Fruit fly (Drosophila melanogaster) whole organism, embryonic: Measurements from ENCODE around the gene CG9673.

ENCODE experiments used
- Asciz ChIP-seq: fragments of 200-800 bp; sonication (Bioruptor generic); optimal IDR thresholded peaks from 2 replicates; lab custom pipeline; 2017; ENCODE audit warnings: missing biosample characterization, mild to moderate bottlenecking, missing genetic modification characterization, missing genetic modification reagents
- Awh ChIP-seq: fragments of 200-800 bp; sonication (Bioruptor generic); IDR thresholded peaks from 2 replicates; pipeline ENCODE4, ENCODE4 v1.3.6; 2022; ENCODE audit warnings: missing biosample characterization, missing genetic modification characterization
- Bdp1 ChIP-seq: fragments of 200-800 bp; sonication (Bioruptor generic); optimal IDR thresholded peaks from 3 replicates; lab custom pipeline; 2016; ENCODE audit warnings: missing biosample characterization, missing genetic modification characterization
- CG1024 ChIP-seq: fragments of 200-800 bp; sonication (Bioruptor generic); IDR thresholded peaks from 2 replicates; pipeline ENCODE4 v1.3.6; 2022; ENCODE audit warnings: missing biosample characterization, missing genetic modification characterization
- CG10565 ChIP-seq: fragments of 200-800 bp; sonication (Bioruptor generic); optimal IDR thresholded peaks from 3 replicates; lab custom pipeline; 2016; ENCODE audit warnings: missing biosample characterization, mild to moderate bottlenecking, missing genetic modification characterization
- CG11085 ChIP-seq: fragments of 200-800 bp; sonication (Bioruptor generic); IDR thresholded peaks from 2 replicates; pipeline ENCODE4 v1.3.6; 2022; ENCODE audit warnings: missing biosample characterization, missing genetic modification characterization
- CG11695 ChIP-seq: fragments of 200-800 bp; sonication (Bioruptor generic); IDR thresholded peaks from 3 replicates; pipeline ENCODE4 v1.3.6; 2022; ENCODE audit warnings: missing biosample characterization, missing genetic modification characterization
- CG11696 ChIP-seq: fragments of 200-800 bp; sonication (Bioruptor generic); IDR thresholded peaks from 2 replicates; pipeline ENCODE4 v1.3.6; 2022; ENCODE audit warnings: missing biosample characterization, missing genetic modification characterization
- CG13775 ChIP-seq: fragments of 200-800 bp; sonication (Bioruptor generic); optimal IDR thresholded peaks from 3 replicates; lab custom pipeline; 2017; ENCODE audit warnings: missing biosample characterization, mild to moderate bottlenecking, missing genetic modification characterization
- CG2120 ChIP-seq: fragments of 200-800 bp; sonication (Bioruptor generic); optimal IDR thresholded peaks from 3 replicates; lab custom pipeline; 2016; ENCODE audit warnings: missing biosample characterization, missing genetic modification characterization
- CG31365 ChIP-seq: fragments of 200-800 bp; sonication (Bioruptor generic); optimal IDR thresholded peaks from 2 replicates; lab custom pipeline; 2018; ENCODE audit warnings: missing biosample characterization, mild to moderate bottlenecking, missing genetic modification characterization
- CG4617 ChIP-seq: fragments of 200-800 bp; sonication (Bioruptor generic); optimal IDR thresholded peaks from 3 replicates; lab custom pipeline; 2016; ENCODE audit warnings: missing biosample characterization, missing genetic modification characterization, borderline replicate concordance
- CG7556 ChIP-seq: fragments of 200-800 bp; sonication (Bioruptor generic); optimal IDR thresholded peaks from 2 replicates; lab custom pipeline; 2017; ENCODE audit warnings: missing biosample characterization, mild to moderate bottlenecking, missing genetic modification characterization
- CG8388 ChIP-seq: fragments of 200-800 bp; sonication (Bioruptor generic); optimal IDR thresholded peaks from 2 replicates; lab custom pipeline; 2019; ENCODE audit warnings: missing biosample characterization, mild to moderate bottlenecking, missing genetic modification characterization, moderate library complexity
- CG8924 ChIP-seq: fragments of 200-800 bp; optimal IDR thresholded peaks from 3 replicates; lab custom pipeline; 2019; ENCODE audit warnings: missing biosample characterization, mild to moderate bottlenecking, missing genetic modification characterization, moderate library complexity
- CG9727 ChIP-seq: fragments of 200-800 bp; sonication (Bioruptor generic); optimal IDR thresholded peaks from 3 replicates; lab custom pipeline; 2017; ENCODE audit warnings: missing biosample characterization, mild to moderate bottlenecking, missing genetic modification characterization
- CoRest ChIP-seq: fragments of 200-800 bp; sonication (Bioruptor generic); optimal IDR thresholded peaks from 3 replicates; lab custom pipeline; 2018; ENCODE audit warnings: missing biosample characterization, mild to moderate bottlenecking, missing genetic modification characterization, moderate library complexity
- D19B ChIP-seq: fragments of 200-800 bp; sonication (Bioruptor generic); optimal IDR thresholded peaks from 2 replicates; lab custom pipeline; 2017; ENCODE audit warnings: missing biosample characterization, mild to moderate bottlenecking, missing genetic modification characterization
- Dip3 ChIP-seq: fragments of 200-800 bp; sonication (Bioruptor generic); optimal IDR thresholded peaks from 3 replicates; lab custom pipeline; 2016; ENCODE audit warnings: missing biosample characterization, missing genetic modification characterization
- Ets65A ChIP-seq: fragments of 200-800 bp; sonication (Bioruptor generic); peaks from one replicate; lab custom pipeline; 2016; ENCODE audit warnings: missing biosample characterization, missing genetic modification characterization
- Lpt ChIP-seq: fragments of >200 bp; optimal IDR thresholded peaks from 2 replicates; lab custom pipeline; 2018; ENCODE audit warnings: missing biosample characterization, missing genetic modification characterization
- Meics ChIP-seq: fragments of 200-800 bp; sonication (Bioruptor generic); optimal IDR thresholded peaks from 2 replicates; lab custom pipeline; 2017; ENCODE audit warnings: missing biosample characterization, mild to moderate bottlenecking, missing genetic modification characterization
- Oli ChIP-seq: fragments of 200-800 bp; sonication (Bioruptor generic); optimal IDR thresholded peaks from 2 replicates; lab custom pipeline; 2018; ENCODE audit warnings: missing biosample characterization, mild to moderate bottlenecking, missing genetic modification characterization, moderate library complexity
- PHDP ChIP-seq: fragments of 200-800 bp; sonication (Bioruptor generic); optimal IDR thresholded peaks from 3 replicates; lab custom pipeline; 2018; ENCODE audit warnings: missing biosample characterization, mild to moderate bottlenecking, missing genetic modification characterization, moderate library complexity
- Poxn ChIP-seq: fragments of 200-800 bp; sonication (Bioruptor generic); IDR thresholded peaks from 2 replicates; pipeline ENCODE4 v1.3.6; 2022; ENCODE audit warnings: missing biosample characterization, missing genetic modification characterization
- Ravus ChIP-seq: fragments of 200-800 bp; sonication (Bioruptor generic); IDR thresholded peaks from 2 replicates; pipeline ENCODE4 v1.3.6; 2022; ENCODE audit warnings: missing biosample characterization, missing genetic modification characterization
- Sry-β ChIP-seq: fragments of 200-800 bp; sonication (Bioruptor generic); optimal IDR thresholded peaks from 2 replicates; lab custom pipeline; 2018; ENCODE audit warnings: missing biosample characterization, mild to moderate bottlenecking, missing genetic modification characterization, moderate library complexity
- Taf1 ChIP-seq: fragments of 200-800 bp; sonication (Bioruptor generic); IDR thresholded peaks from 2 replicates; pipeline ENCODE4 v1.3.6; 2022; ENCODE audit warnings: missing biosample characterization, missing genetic modification characterization
- ato ChIP-seq: fragments of 200-800 bp; sonication (Bioruptor generic); IDR thresholded peaks from 2 replicates; pipeline ENCODE4 v1.3.6; 2022; ENCODE audit warnings: missing biosample characterization, missing genetic modification characterization; ENCODE audit not compliant: partially characterized antibody
- bab2 ChIP-seq: fragments of 200-800 bp; sonication (Bioruptor generic); optimal IDR thresholded peaks from 2 replicates; lab custom pipeline; 2016; ENCODE audit warnings: missing biosample characterization, missing genetic modification characterization
- cas ChIP-seq: fragments of 200-800 bp; sonication (Bioruptor generic); IDR thresholded peaks from 2 replicates; pipeline ENCODE4 v1.3.6; 2022; ENCODE audit warnings: missing biosample characterization, missing genetic modification characterization
- cato ChIP-seq: fragments of 200-800 bp; sonication (Bioruptor generic); optimal IDR thresholded peaks from 2 replicates; lab custom pipeline; 2016; ENCODE audit warnings: missing biosample characterization, missing genetic modification characterization, borderline replicate concordance
- chif ChIP-seq, 2 experiments: fragments of 200-800 bp; sonication (Bioruptor generic); optimal IDR thresholded peaks; 3 replicates each; lab custom pipeline; 2016; ENCODE audit warnings: missing biosample characterization in 2 of 2, missing genetic modification characterization in 2 of 2
- crc ChIP-seq: fragments of 200-800 bp; sonication (Bioruptor generic); optimal IDR thresholded peaks from 2 replicates; lab custom pipeline; 2016; ENCODE audit warnings: missing biosample characterization, missing genetic modification characterization
- exex ChIP-seq: fragments of 200-800 bp; sonication (Bioruptor generic); optimal IDR thresholded peaks from 4 replicates; lab custom pipeline; 2018; ENCODE audit warnings: missing biosample characterization, mild to moderate bottlenecking, missing genetic modification characterization, moderate library complexity
- gcm2 ChIP-seq: fragments of 200-800 bp; sonication (Bioruptor generic); optimal IDR thresholded peaks from 2 replicates; lab custom pipeline; 2016; ENCODE audit warnings: missing biosample characterization, missing genetic modification characterization
- grau ChIP-seq: fragments of 200-800 bp; optimal IDR thresholded peaks from 3 replicates; lab custom pipeline; 2019; ENCODE audit warnings: missing biosample characterization, mild to moderate bottlenecking, missing genetic modification characterization, moderate library complexity
- gt ChIP-seq: fragments of 200-800 bp; sonication (Bioruptor generic); IDR thresholded peaks from 2 replicates; pipeline ENCODE4 v1.3.6; 2022; ENCODE audit warnings: missing biosample characterization, missing genetic modification characterization
- ham ChIP-seq: fragments of 200-800 bp; sonication (Bioruptor generic); IDR thresholded peaks from 2 replicates; pipeline ENCODE4 v1.3.6; 2022; ENCODE audit warnings: missing biosample characterization, missing genetic modification characterization
- luna ChIP-seq: fragments of 200-800 bp; sonication (Bioruptor generic); optimal IDR thresholded peaks from 2 replicates; lab custom pipeline; 2016; ENCODE audit warnings: missing biosample characterization, missing genetic modification characterization
- mam ChIP-seq: fragments of 200-800 bp; sonication (Bioruptor generic); optimal IDR thresholded peaks from 3 replicates; lab custom pipeline; 2016; ENCODE audit warnings: missing biosample characterization, missing genetic modification characterization
- nerfin-1 ChIP-seq: fragments of 200-800 bp; sonication (Bioruptor generic); optimal IDR thresholded peaks from 3 replicates; lab custom pipeline; 2019; ENCODE audit warnings: missing biosample characterization, mild to moderate bottlenecking, missing genetic modification characterization, moderate library complexity
- odd ChIP-seq: fragments of 200-800 bp; sonication (Bioruptor generic); optimal IDR thresholded peaks from 2 replicates; lab custom pipeline; 2017; ENCODE audit warnings: missing biosample characterization, mild to moderate bottlenecking, missing genetic modification characterization
- pb ChIP-seq: fragments of 200-800 bp; sonication (Bioruptor generic); optimal IDR thresholded peaks from 3 replicates; lab custom pipeline; 2016; ENCODE audit warnings: missing biosample characterization, missing genetic modification characterization
- peb ChIP-seq: fragments of 200-800 bp; sonication (Bioruptor generic); IDR thresholded peaks from 2 replicates; pipeline ENCODE4 v1.3.6; 2022; ENCODE audit warnings: missing biosample characterization, missing genetic modification characterization
- pnt ChIP-seq: fragments of 200-800 bp; sonication (Bioruptor generic); optimal IDR thresholded peaks from 3 replicates; lab custom pipeline; 2016; ENCODE audit warnings: missing biosample characterization, missing genetic modification characterization
- ranshi ChIP-seq: fragments of 200-800 bp; sonication (Bioruptor generic); IDR thresholded peaks from 2 replicates; pipeline ENCODE4 v1.3.6; 2022; ENCODE audit warnings: missing biosample characterization, missing genetic modification characterization
- sima ChIP-seq: fragments of 200-800 bp; sonication (Bioruptor generic); optimal IDR thresholded peaks from 2 replicates; lab custom pipeline; 2016; ENCODE audit warnings: missing biosample characterization, missing genetic modification characterization
- sna ChIP-seq: fragments of 200-800 bp; sonication (Bioruptor generic); IDR thresholded peaks from 2 replicates; pipeline ENCODE4 v1.3.6; 2022; ENCODE audit warnings: missing biosample characterization, missing genetic modification characterization; ENCODE audit not compliant: partially characterized antibody
- sr ChIP-seq: fragments of 200-800 bp; sonication (Bioruptor generic); IDR thresholded peaks from 3 replicates; pipeline ENCODE4 v1.3.6; 2022; ENCODE audit warnings: missing biosample characterization, missing genetic modification characterization
- stwl ChIP-seq: fragments of 200-800 bp; sonication (Bioruptor generic); optimal IDR thresholded peaks from 3 replicates; lab custom pipeline; 2018; ENCODE audit warnings: missing biosample characterization, mild to moderate bottlenecking, missing genetic modification characterization, moderate library complexity

Gene CG9673

dm6 chrX:16691440-16691839 lies 12.2 kb downstream of the CG9673 start (continued):
- TF ChIP-seq sna (GFP tag; lab: Robert Waterston, UW), result no peak
- peak; percentile 6 for TF ChIP-seq stwl (tag; lab: Kevin White, UChicago)
- peak; percentile 75 for TF ChIP-seq CG9727 (GFP tag; lab: Kevin White, UChicago)
- no peak for TF ChIP-seq ham (GFP tag; lab: Robert Waterston, UW)
- TF ChIP-seq CG11696 (GFP tag; lab: Robert Waterston, UW), result peak; percentile 97
- peak; percentile 66 for TF ChIP-seq crc (GFP tag; lab: Kevin White, UChicago)
- TF ChIP-seq bab2 (GFP tag; lab: Kevin White, UChicago), result peak; percentile 89
- TF ChIP-seq gcm2 (GFP tag; lab: Kevin White, UChicago), result peak; percentile 63
- peak; percentile 87 for TF ChIP-seq CG1024 (GFP tag; lab: Robert Waterston, UW)
- peak; percentile 79 for TF ChIP-seq grau (tag; lab: Kevin White, UChicago)
- peak; percentile 90 for TF ChIP-seq CG8388 (GFP tag; lab: Kevin White, UChicago)
- peak; percentile 64 for TF ChIP-seq Meics
- TF ChIP-seq D19B (GFP tag; lab: Kevin White, UChicago), result no peak
- TF ChIP-seq Awh (GFP tag; lab: Robert Waterston, UW), result peak; percentile 91
- peak; percentile 83 for TF ChIP-seq CG8924 (tag; lab: Kevin White, UChicago)
- no peak for TF ChIP-seq exex (tag; lab: Kevin White, UChicago)
- TF ChIP-seq Asciz (GFP tag; lab: Kevin White, UChicago), result peak; percentile 82
- TF ChIP-seq odd, result peak; percentile 62
- TF ChIP-seq CG10565, result peak; percentile 50
- TF ChIP-seq pnt (GFP tag; lab: Kevin White, UChicago), result peak; percentile 88
- TF ChIP-seq CoRest (tag; lab: Kevin White, UChicago), result peak; percentile 86
- peak; percentile 75 for TF ChIP-seq mam
- TF ChIP-seq Oli (tag; lab: Kevin White, UChicago), result peak; percentile 90
- no peak for TF ChIP-seq Poxn
- TF ChIP-seq sima (GFP tag; lab: Kevin White, UChicago), result peak; percentile 48
- TF ChIP-seq ato (GFP tag; lab: Robert Waterston, UW), result no peak
- peak; percentile 37 for TF ChIP-seq Sry-β (GFP tag; lab: Kevin White, UChicago)
- peak; percentile 67 for TF ChIP-seq CG2120 (GFP tag; lab: Kevin White, UChicago)
- TF ChIP-seq Taf1 (GFP tag; lab: Robert Waterston, UW), result 0 out of 2 replicates have a peak, but pooled peaks have one; percentile 33
- 0 out of 2 replicates have a peak, but pooled peaks have one; percentile 50 for TF ChIP-seq cas (GFP tag; lab: Robert Waterston, UW)
- peak; percentile 68 for TF ChIP-seq cato (GFP tag; lab: Kevin White, UChicago)
- peak; percentile 37; the same call in 1 of the 2 replicates for TF ChIP-seq Ravus (GFP tag; lab: Robert Waterston, UW)
- peak; percentile 86 for TF ChIP-seq pb (GFP tag; lab: Kevin White, UChicago)
- TF ChIP-seq Lpt, result no peak
- TF ChIP-seq gt (GFP tag; lab: Robert Waterston, UW), result peak; percentile 24; the same call in 1 of the 2 replicates
- peak; percentile 82 for TF ChIP-seq PHDP
- TF ChIP-seq peb (GFP tag; lab: Robert Waterston, UW), result peak; percentile 67
- TF ChIP-seq CG4617 (GFP tag; lab: Kevin White, UChicago), result peak; percentile 40
- peak; percentile 64 for TF ChIP-seq CG7556
- peak; percentile 83 for TF ChIP-seq CG11695
- peak; percentile 66 for TF ChIP-seq Dip3
- TF ChIP-seq Bdp1 (GFP tag; lab: Kevin White, UChicago), result peak; percentile 73
- TF ChIP-seq sr, result peak; percentile 92
- TF ChIP-seq luna (GFP tag; lab: Kevin White, UChicago), result no peak
- TF ChIP-seq Ets65A (GFP tag; lab: Kevin White, UChicago), result peak; percentile 97
- peak; percentile 45; the same call in 1 of the 2 replicates for TF ChIP-seq CG11085 (GFP tag; lab: Robert Waterston, UW)
- TF ChIP-seq CG13775 (GFP tag; lab: Kevin White, UChicago), result peak; percentile 72
- TF ChIP-seq ranshi (GFP tag; lab: Robert Waterston, UW), result peak; percentile 87
- peak; percentile 61 for TF ChIP-seq CG31365 (tag; lab: Kevin White, UChicago)
- peak; percentile 76 for TF ChIP-seq nerfin-1 (tag; lab: Kevin White, UChicago)
- peak; percentile 87 to 88 for TF ChIP-seq chif (GFP tag; optimal IDR thresholded peaks at IDR 0.05; lab: Kevin White, UChicago)
